Worm (Caenorhabditis elegans) whole organism, mixed stage, embryonic: ENCODE results near the gene atgp-2.

Source experiments
- ces-1 ChIP-seq: fragments of 150-350 bp; optimal IDR thresholded peaks from 2 replicates; lab custom pipeline; 2014; ENCODE audit warnings: missing biosample characterization, missing genetic modification reagents, missing genetic modification characterization
- elt-1 ChIP-seq: sonication (generic microtip); optimal IDR thresholded peaks from 2 replicates; lab custom pipeline; 2017; ENCODE audit warnings: missing genetic modification characterization, mild to moderate bottlenecking, missing compliant biosample characterization, antibody characterized with exemption, moderate library complexity, borderline replicate concordance; ENCODE audit not compliant: insufficient read depth
- flh-1 ChIP-seq: fragments of 200-800 bp; sonication (Bioruptor generic); optimal IDR thresholded peaks from 2 replicates; lab custom pipeline; 2018; ENCODE audit warnings: mild to moderate bottlenecking, missing genetic modification characterization, moderate library complexity, missing compliant biosample characterization

DNA sequence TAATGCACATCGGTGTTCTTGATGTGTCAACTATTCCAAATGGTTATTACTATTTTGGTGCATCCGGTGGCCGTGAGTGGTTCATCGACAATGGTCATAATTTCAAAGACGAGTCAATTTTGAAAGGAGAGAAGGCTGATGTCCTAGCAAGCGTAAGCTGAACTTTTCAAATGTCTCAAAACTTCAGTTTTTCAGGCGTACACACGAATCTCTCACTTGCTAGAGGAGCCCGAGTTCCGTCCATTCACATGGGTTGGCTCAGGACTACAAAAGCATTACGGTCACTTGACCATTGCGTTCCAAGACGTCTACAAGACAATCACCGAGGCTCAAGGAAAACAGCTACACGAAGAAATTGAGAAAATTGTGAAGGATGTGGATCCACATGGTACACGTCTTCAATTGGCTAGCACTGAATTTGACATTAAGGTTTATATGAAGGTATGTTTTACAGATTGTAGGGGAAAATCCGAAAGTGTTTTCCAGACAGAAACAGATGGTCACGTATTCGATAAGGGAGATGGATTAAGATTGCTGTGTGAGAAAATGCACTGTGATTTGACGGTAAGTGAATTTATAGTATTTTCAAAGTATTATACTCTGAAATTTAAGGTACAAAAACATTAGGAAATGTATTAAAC is 34.5 kb downstream of the atgp-2 start:
- TF ChIP-seq flh-1 (GFP tag; lab: Kevin White, UChicago) (no peak), elt-1 (no peak), ces-1 (no peak)
